Fruit fly (Drosophila melanogaster): Measurements from ENCODE around the gene CG14200.

Gene CG14200

dm6 chrX:19510204-19510603 lies 14.9 kb downstream of the CG14200 start:
- no peak for TF ChIP-seq CG8319 (GFP tag; optimal IDR thresholded peaks at IDR 0.05)

DNA sequence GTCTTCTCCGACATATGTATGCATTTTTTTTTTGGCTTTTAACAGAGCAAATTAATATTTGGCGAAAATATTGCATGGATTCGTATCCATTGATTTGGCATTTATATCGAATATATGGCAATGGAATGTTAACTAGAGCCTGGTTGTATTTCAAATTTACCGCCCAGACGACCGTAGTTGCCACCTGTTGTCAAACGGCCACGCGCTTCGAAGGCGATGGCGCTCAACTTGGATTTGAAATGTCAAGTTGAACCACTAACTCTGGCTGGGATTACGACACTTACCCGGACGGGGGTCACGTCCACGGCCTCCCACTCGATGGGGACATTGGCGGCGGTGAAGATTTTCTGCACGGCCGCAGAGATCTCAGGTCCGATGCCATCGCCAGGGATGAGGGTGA lies 25.1 kb downstream of the CG14200 start:
- TF ChIP-seq vri (GFP tag; optimal IDR thresholded peaks at IDR 0.05), result no peak
- TF ChIP-seq Sox102F (GFP tag; optimal IDR thresholded peaks at IDR 0.05), result no peak
- TF ChIP-seq Gug (GFP tag; IDR thresholded peaks at IDR 0.05), result no peak
- no peak for TF ChIP-seq Ets96B (tag; optimal IDR thresholded peaks at IDR 0.05)
- no peak for TF ChIP-seq CG16779 (tag; optimal IDR thresholded peaks at IDR 0.05)
- no peak for TF ChIP-seq Sox15 (GFP tag; optimal IDR thresholded peaks at IDR 0.05)
- no peak for TF ChIP-seq CG15336 (GFP tag; IDR thresholded peaks at IDR 0.05)
- no peak for TF ChIP-seq cyc (GFP tag; optimal IDR thresholded peaks at IDR 0.05)
- TF ChIP-seq pdm3 (GFP tag; optimal IDR thresholded peaks at IDR 0.05), result no peak
- no peak for TF ChIP-seq CG6808 (GFP tag; optimal IDR thresholded peaks at IDR 0.05)
- no peak for TF ChIP-seq dac (GFP tag; optimal IDR thresholded peaks at IDR 0.05)
- TF ChIP-seq Ets21C (GFP tag; optimal IDR thresholded peaks at IDR 0.05), result no peak

DNA sequence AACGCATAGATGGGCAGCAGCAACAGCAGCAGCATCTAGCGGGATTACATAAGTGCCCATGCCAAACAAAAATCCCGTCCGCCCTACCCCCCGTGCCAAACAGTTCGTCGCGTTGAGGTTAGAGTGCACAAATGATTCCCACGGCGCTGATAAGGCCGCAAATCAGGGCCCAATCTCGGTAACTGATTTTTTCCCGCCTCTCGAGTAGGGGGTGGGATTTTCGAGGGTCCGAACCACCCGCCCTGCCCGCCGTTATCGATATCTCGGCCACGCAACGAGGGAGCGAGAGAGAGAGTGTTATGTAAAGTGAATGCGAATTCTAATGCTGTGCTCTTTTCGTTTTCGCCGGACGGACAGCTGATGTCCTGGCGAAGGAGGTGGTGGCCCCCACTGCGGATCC lies 25.6 kb downstream of the CG14200 start:
- TF ChIP-seq Sox102F (GFP tag; optimal IDR thresholded peaks at IDR 0.05) (no peak), CG8119 (GFP tag; IDR thresholded peaks at IDR 0.05) (no peak), svp (GFP tag) (peak; percentile 74), vri (GFP tag; optimal IDR thresholded peaks at IDR 0.05) (peak; percentile 67), Eip78C (GFP tag) (no peak)

DNA sequence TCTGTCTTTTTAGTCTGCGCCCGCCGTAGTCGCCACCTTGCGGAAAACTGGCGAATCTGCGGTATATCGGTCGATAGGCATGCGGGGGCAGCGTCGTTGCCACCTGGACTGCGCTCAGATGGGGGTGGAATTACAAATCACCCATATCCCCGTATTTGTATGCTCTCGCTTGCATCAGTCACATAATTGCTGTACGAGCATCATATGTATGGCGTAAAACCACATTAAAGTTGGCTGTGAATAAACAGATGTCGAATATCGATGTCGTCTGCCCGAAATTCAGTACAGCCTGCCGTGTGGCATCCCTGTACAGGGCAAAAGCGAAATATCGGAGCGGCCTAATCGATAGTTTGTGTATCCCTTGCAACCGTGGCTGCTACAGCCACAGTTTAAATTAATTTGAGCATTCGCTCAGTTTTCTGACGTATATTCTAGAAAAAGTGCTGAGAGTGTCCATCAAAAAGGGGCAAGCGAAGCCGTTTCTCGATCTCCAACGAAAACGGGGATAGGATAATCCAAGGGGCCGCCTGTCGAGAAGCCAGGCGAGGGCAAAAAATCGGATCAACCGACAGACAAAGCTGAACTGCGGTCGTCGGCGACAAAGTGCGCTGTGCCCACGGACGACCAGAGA lies 26.6 kb downstream of the CG14200 start, which contains the start of the genes Idh3a and CoRest:
Idh3a (minus strand) TSS at position 58 of the 631 bp plus-strand sequence.
CoRest (plus strand) TSS at position 177 of the 631 bp plus-strand sequence.
- TF ChIP-seq achi (GFP tag; optimal IDR thresholded peaks at IDR 0.05) (no peak), Sox15 (GFP tag; optimal IDR thresholded peaks at IDR 0.05) (peak; percentile 4), CG31627 (GFP tag; optimal IDR thresholded peaks at IDR 0.05) (peak; percentile 32), CG1621 (tag; optimal IDR thresholded peaks at IDR 0.05) (no peak), CG10669 (GFP tag; optimal IDR thresholded peaks at IDR 0.05) (no peak), svp (GFP tag) (peak; percentile 83), Eip75B (GFP tag; optimal IDR thresholded peaks at IDR 0.05) (no peak), Eip78C (GFP tag) (no peak), CG6808 (GFP tag; optimal IDR thresholded peaks at IDR 0.05) (no peak), CG9139 (GFP tag; optimal IDR thresholded peaks at IDR 0.05) (no peak), Hr39 (GFP tag; optimal IDR thresholded peaks at IDR 0.05) (no peak), OdsH (GFP tag; optimal IDR thresholded peaks at IDR 0.05) (no peak), pdm3 (GFP tag; optimal IDR thresholded peaks at IDR 0.05) (no peak), cyc (GFP tag; optimal IDR thresholded peaks at IDR 0.05) (no peak), CG6854 (GFP tag; optimal IDR thresholded peaks at IDR 0.05) (no peak), fd59A (GFP tag; optimal IDR thresholded peaks at IDR 0.05) (no peak), Hr38 (GFP tag; optimal IDR thresholded peaks at IDR 0.05) (no peak), CG8119 (GFP tag; IDR thresholded peaks at IDR 0.05) (no peak), vri (GFP tag; optimal IDR thresholded peaks at IDR 0.05) (no peak), CG8319 (GFP tag; optimal IDR thresholded peaks at IDR 0.05) (no peak), CG6163 (GFP tag; IDR thresholded peaks at IDR 0.05) (no peak), CG11902 (GFP tag; optimal IDR thresholded peaks at IDR 0.05) (no peak), CG16779 (tag; optimal IDR thresholded peaks at IDR 0.05) (no peak), CG11294 (GFP tag; IDR thresholded peaks at IDR 0.05) (no peak), lz (GFP tag; optimal IDR thresholded peaks at IDR 0.05) (peak; percentile 13), fkh (GFP tag; optimal IDR thresholded peaks at IDR 0.05) (no peak), Hr4 (GFP tag; optimal IDR thresholded peaks at IDR 0.05) (no peak), esn (GFP tag; optimal IDR thresholded peaks at IDR 0.05) (no peak)

- TF ChIP-seq CG1621 (tag; optimal IDR thresholded peaks at IDR 0.05) (peak; percentile 67), ss (GFP tag; optimal IDR thresholded peaks at IDR 0.05) (no peak), Hr38 (GFP tag; optimal IDR thresholded peaks at IDR 0.05) (no peak), topi (GFP tag; optimal IDR thresholded peaks at IDR 0.05) (no peak), spab (GFP tag; optimal IDR thresholded peaks at IDR 0.05) (no peak), CG10669 (GFP tag; optimal IDR thresholded peaks at IDR 0.05) (no peak), Sox14 (GFP tag; optimal IDR thresholded peaks at IDR 0.05) (peak; percentile 9), Blimp-1 (GFP tag; optimal IDR thresholded peaks at IDR 0.05) (no peak)
Observed at dm6 chrX:19522597-19522996, 27.3 kb downstream of the CG14200 start.

Data from whole organism, prepupa.